Worm (Caenorhabditis elegans) whole organism, young adult: ENCODE data around the gene Y57A10A.29.

Source experiments
- C06A6.2 ChIP-seq: fragments of 200-800 bp; sonication (Bioruptor generic); conservative IDR thresholded peaks from 2 replicates; pipeline ENCODE4 v1.3.6; 2022; ENCODE audit warnings: missing genetic modification characterization, missing compliant biosample characterization
- F10E7.11 ChIP-seq: sonication (generic microtip); optimal IDR thresholded peaks from 2 replicates; lab custom pipeline; 2017; ENCODE audit warnings: mild to moderate bottlenecking, missing genetic modification characterization, moderate library complexity, missing compliant biosample characterization
- F37B4.10 ChIP-seq: fragments of 200-800 bp; sonication (Bioruptor generic); IDR thresholded peaks from 2 replicates; pipeline ENCODE4 v1.3.6; 2022; ENCODE audit warnings: missing genetic modification characterization, missing compliant biosample characterization
- F49E8.2 ChIP-seq: sonication (generic microtip); optimal IDR thresholded peaks from 3 replicates; lab custom pipeline; 2017; ENCODE audit warnings: missing genetic modification characterization, mild to moderate bottlenecking, missing compliant biosample characterization, antibody characterized with exemption, moderate library complexity; ENCODE audit not compliant: insufficient read depth
- Y53F4B.3 ChIP-seq: fragments of 200-800 bp; sonication (Bioruptor generic); IDR thresholded peaks from 2 replicates; pipeline ENCODE4 v1.3.6; 2022; ENCODE audit warnings: missing genetic modification reagents, missing genetic modification characterization, missing compliant biosample characterization
- Y79H2A.3 ChIP-seq: fragments of 200-800 bp; sonication (Bioruptor generic); conservative IDR thresholded peaks from 2 replicates; pipeline ENCODE4 v1.3.6; 2022; ENCODE audit warnings: missing genetic modification reagents, missing genetic modification characterization, missing compliant biosample characterization
- ZK185.1 ChIP-seq: sonication (generic microtip); optimal IDR thresholded peaks from 2 replicates; lab custom pipeline; 2016; ENCODE audit warnings: mild to moderate bottlenecking, missing genetic modification characterization, missing compliant biosample characterization; ENCODE audit not compliant: poor library complexity, severe bottlenecking
- aptf-2 ChIP-seq: fragments of 200-800 bp; sonication (Bioruptor generic); conservative IDR thresholded peaks from 2 replicates; pipeline ENCODE4 v1.3.6; 2022; ENCODE audit warnings: missing genetic modification reagents, missing genetic modification characterization, missing compliant biosample characterization
- cebp-2 ChIP-seq: fragments of 200-800 bp; sonication (Bioruptor generic); IDR thresholded peaks from 2 replicates; pipeline ENCODE4 v1.3.6; 2022; ENCODE audit warnings: missing genetic modification characterization, missing compliant biosample characterization
- ceh-79 ChIP-seq: sonication (generic microtip); optimal IDR thresholded peaks from 2 replicates; lab custom pipeline; 2017; ENCODE audit warnings: mild to moderate bottlenecking, missing genetic modification characterization, missing compliant biosample characterization
- dox-1 ChIP-seq: fragments of 200-800 bp; sonication (Bioruptor generic); IDR thresholded peaks from 2 replicates; pipeline ENCODE4 v1.3.6; 2022; ENCODE audit warnings: missing genetic modification reagents, missing genetic modification characterization, missing compliant biosample characterization
- egl-18 ChIP-seq: fragments of 200-800 bp; sonication (Bioruptor generic); IDR thresholded peaks from 2 replicates; pipeline ENCODE4 v1.3.6; 2022; ENCODE audit warnings: missing genetic modification reagents, missing genetic modification characterization, missing compliant biosample characterization
- egrh-3 ChIP-seq: fragments of 200-800 bp; sonication (Bioruptor generic); IDR thresholded peaks from 2 replicates; pipeline ENCODE4 v1.3.6; 2022; ENCODE audit warnings: missing genetic modification reagents, missing genetic modification characterization, missing compliant biosample characterization
- hlh-12 ChIP-seq: sonication (generic microtip); optimal IDR thresholded peaks from 2 replicates; lab custom pipeline; 2016; ENCODE audit warnings: missing genetic modification characterization, missing compliant biosample characterization
- let-526 ChIP-seq: fragments of 200-800 bp; sonication (Bioruptor generic); IDR thresholded peaks from 2 replicates; pipeline ENCODE4 v1.3.6; 2022; ENCODE audit warnings: missing genetic modification reagents, missing genetic modification characterization, missing compliant biosample characterization
- madf-10 ChIP-seq: sonication (generic microtip); optimal IDR thresholded peaks from 2 replicates; lab custom pipeline; 2016; ENCODE audit warnings: mild to moderate bottlenecking, missing genetic modification characterization, missing compliant biosample characterization
- madf-6 ChIP-seq: fragments of 200-800 bp; sonication (Bioruptor generic); IDR thresholded peaks from 2 replicates; pipeline ENCODE4 v1.3.6; 2022; ENCODE audit warnings: missing genetic modification reagents, missing genetic modification characterization, missing compliant biosample characterization
- madf-8 ChIP-seq: fragments of 200-800 bp; sonication (Bioruptor generic); conservative IDR thresholded peaks from 2 replicates; pipeline ENCODE4 v1.3.6; 2022; ENCODE audit warnings: missing genetic modification reagents, missing genetic modification characterization, missing compliant biosample characterization
- mcd-1 ChIP-seq: fragments of 200-800 bp; sonication (Bioruptor generic); IDR thresholded peaks from 2 replicates; pipeline ENCODE4 v1.3.6; 2022; ENCODE audit warnings: missing genetic modification reagents, missing genetic modification characterization, missing compliant biosample characterization
- nfya-2 ChIP-seq: fragments of 200-800 bp; sonication (Bioruptor generic); IDR thresholded peaks from 2 replicates; pipeline ENCODE4 v1.3.6; 2022; ENCODE audit warnings: missing genetic modification reagents, missing genetic modification characterization, missing compliant biosample characterization
- nhr-179 ChIP-seq: sonication (generic microtip); optimal IDR thresholded peaks from 2 replicates; lab custom pipeline; 2016; ENCODE audit warnings: mild to moderate bottlenecking, missing genetic modification characterization, missing compliant biosample characterization
- nhr-90 ChIP-seq: sonication (generic microtip); optimal IDR thresholded peaks from 2 replicates; lab custom pipeline; 2016; ENCODE audit warnings: missing genotype, mild to moderate bottlenecking, missing genetic modification characterization, missing compliant biosample characterization
- pbrm-1 ChIP-seq: fragments of 200-800 bp; sonication (Bioruptor generic); IDR thresholded peaks from 2 replicates; pipeline ENCODE4 v1.3.6; 2022; ENCODE audit warnings: missing genetic modification reagents, missing genetic modification characterization, missing compliant biosample characterization
- rpc-1 ChIP-seq, 2 experiments: fragments of 150-350 bp in 1 of 2; sonication (generic microtip) in 1 of 2; optimal IDR thresholded peaks; 2 replicates each; lab custom pipeline; 2014 to 2018; ENCODE audit warnings: missing biosample characterization in 1 of 2, missing genetic modification characterization in 1 of 2, missing genetic modification reagents in 1 of 2, missing genotype in 1 of 2
- snpc-4 ChIP-seq, 5 experiments: fragments of 150-350 bp in 1 of 5; sonication (generic microtip) in 4 of 5; optimal IDR thresholded peaks; 2 replicates each; lab custom pipeline; 2014 to 2018; ENCODE audit warnings: missing genetic modification characterization in 5 of 5, missing biosample characterization in 3 of 5, antibody characterized with exemption in 2 of 5, mild to moderate bottlenecking in 2 of 5, missing compliant biosample characterization in 2 of 5, missing genotype in 2 of 5, moderate library complexity in 2 of 5, missing genetic modification reagents in 1 of 5
- xnd-1 ChIP-seq: sonication (generic microtip); optimal IDR thresholded peaks from 2 replicates; lab custom pipeline; 2016; ENCODE audit warnings: missing genotype, missing genetic modification reagents, missing genetic modification characterization, missing compliant biosample characterization
- zfh-2 ChIP-seq: fragments of 200-800 bp; sonication (Bioruptor generic); conservative IDR thresholded peaks from 2 replicates; pipeline ENCODE4 v1.3.6; 2022; ENCODE audit warnings: missing genetic modification reagents, missing genetic modification characterization, missing compliant biosample characterization
- ztf-28 ChIP-seq: fragments of 200-800 bp; sonication (Bioruptor generic); IDR thresholded peaks from 2 replicates; pipeline ENCODE4 v1.3.6; 2022; ENCODE audit warnings: missing genetic modification reagents, missing genetic modification characterization, missing compliant biosample characterization

Gene Y57A10A.29

ce11 chrII:12323305-12323704 lies 43.9 kb downstream of the Y57A10A.29 start, which contains the start of gene sre-53:
sre-53 (minus strand) TSS chrII:12323405.
- TF ChIP-seq let-526 (GFP tag; lab: Robert Waterston, UW) (no peak), zfh-2 (no peak), ztf-28 (GFP tag; lab: Robert Waterston, UW) (no peak), mcd-1 (no peak), xnd-1 (tag; lab: Kevin White, UChicago) (no peak), madf-8 (GFP tag; lab: Robert Waterston, UW) (no peak), F49E8.2 (tag; lab: Kevin White, UChicago) (no peak), C06A6.2 (no peak), cebp-2 (GFP tag; lab: Robert Waterston, UW) (no peak), madf-6 (GFP tag; lab: Robert Waterston, UW) (no peak), aptf-2 (GFP tag; lab: Robert Waterston, UW) (no peak)
- TF ChIP-seq, all 124 proteins: peak for 0

- TF ChIP-seq snpc-4 (GFP tag; optimal IDR thresholded peaks at IDR 0.05; lab: Kevin White, UChicago) (no peak), snpc-4 (tag; optimal IDR thresholded peaks at IDR 0.05; lab: Kevin White, UChicago) (peak in 1 of 4 experiments; percentile 60), nfya-2 (GFP tag; lab: Robert Waterston, UW) (no peak)
Observed at ce11 chrII:12324159-12324558, 44.8 kb downstream of the Y57A10A.29 start, which contains the start of gene sre-56. sre-56 (plus strand) TSS chrII:12324459.

ce11 chrII:12328994-12329393 lies 49.6 kb downstream of the Y57A10A.29 start, which contains the start of gene sre-55:
sre-55 (plus strand) TSS chrII:12329294.
- TF ChIP-seq dox-1 (GFP tag; lab: Robert Waterston, UW), result no peak
- no peak for TF ChIP-seq Y79H2A.3 (GFP tag; lab: Robert Waterston, UW)
- TF ChIP-seq ZK185.1 (tag; lab: Kevin White, UChicago), result no peak
- TF ChIP-seq hlh-12, result no peak
- TF ChIP-seq egrh-3, result no peak
- no peak for TF ChIP-seq ceh-79 (tag; lab: Kevin White, UChicago)
- no peak for TF ChIP-seq pbrm-1 (GFP tag; lab: Robert Waterston, UW)
- TF ChIP-seq F37B4.10, result no peak
- no peak for TF ChIP-seq mcd-1
- TF ChIP-seq F10E7.11 (tag; lab: Kevin White, UChicago), result no peak
- TF ChIP-seq Y53F4B.3 (GFP tag; lab: Robert Waterston, UW), result no peak
- TF ChIP-seq nhr-90, result no peak
- no peak for TF ChIP-seq nhr-179 (tag; lab: Kevin White, UChicago)
- TF ChIP-seq egl-18 (GFP tag; lab: Robert Waterston, UW), result no peak
- TF ChIP-seq rpc-1 (optimal IDR thresholded peaks at IDR 0.05; lab: Kevin White, UChicago), result no peak
- no peak for TF ChIP-seq rpc-1 (tag; optimal IDR thresholded peaks at IDR 0.05; lab: Kevin White, UChicago)
- no peak for TF ChIP-seq madf-10
